In the genomic region with DNA sequence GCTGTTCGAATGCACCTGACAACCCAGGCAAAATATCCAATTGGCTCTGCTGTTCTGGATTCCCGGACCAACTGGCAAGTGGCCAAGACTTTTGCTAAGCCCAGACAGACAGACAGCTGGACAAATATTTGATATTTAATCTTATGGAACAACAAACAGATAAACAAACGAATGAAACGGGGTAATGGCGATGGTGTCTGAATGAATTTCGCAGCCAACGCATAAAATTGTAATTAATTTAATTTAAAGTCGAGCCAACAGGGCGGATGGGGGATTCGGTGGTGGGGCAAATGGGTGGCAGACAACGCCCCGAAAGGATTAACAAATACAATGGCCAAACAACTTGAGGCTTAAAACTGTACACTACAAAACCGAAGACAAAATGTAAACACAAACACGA, we compare ENCODE assay signal across 1 fruit fly cellular context.
TF ChIP-seq lines count a peak whose summit lies in the region.

No protein-coding gene starts in this region.

TF ChIP-seq in whole organism, embryonic, 481 proteins besides CTCF, POLR2A, EP300 and RAD21 (continued from another document):
- no peak for TF ChIP-seq Atf6 (GFP tag; IDR thresholded peaks at IDR 0.05; lab: Robert Waterston, UW)
- TF ChIP-seq CG4820 (GFP tag; optimal IDR thresholded peaks at IDR 0.05; lab: Kevin White, UChicago): no peak
- TF ChIP-seq CG17802 (tag; optimal IDR thresholded peaks at IDR 0.05; lab: Kevin White, UChicago): no peak
- peak; percentile 53 for TF ChIP-seq CG6765 (GFP tag; optimal IDR thresholded peaks at IDR 0.05; lab: Kevin White, UChicago)
- TF ChIP-seq ERR (GFP tag; optimal IDR thresholded peaks at IDR 0.05; lab: Kevin White, UChicago): no peak
- TF ChIP-seq trh (GFP tag; optimal IDR thresholded peaks at IDR 0.05; lab: Kevin White, UChicago): no peak
- TF ChIP-seq Lpt (GFP tag; optimal IDR thresholded peaks at IDR 0.05; lab: Kevin White, UChicago): no peak
- no peak for TF ChIP-seq Max (GFP tag; optimal IDR thresholded peaks at IDR 0.05; lab: Kevin White, UChicago)
- TF ChIP-seq fd64A (GFP tag; optimal IDR thresholded peaks at IDR 0.05; lab: Kevin White, UChicago): peak; percentile 5
- no peak for TF ChIP-seq Drgx (GFP tag; IDR thresholded peaks at IDR 0.05; lab: Robert Waterston, UW)
- TF ChIP-seq HHEX (GFP tag; optimal IDR thresholded peaks at IDR 0.05; lab: Kevin White, UChicago): no peak
- TF ChIP-seq Tbp (GFP tag; optimal IDR thresholded peaks at IDR 0.05; lab: Kevin White, UChicago): no peak
- TF ChIP-seq Six4 (GFP tag; optimal IDR thresholded peaks at IDR 0.05; lab: Kevin White, UChicago): no peak
- TF ChIP-seq CG30431 (GFP tag; optimal IDR thresholded peaks at IDR 0.05; lab: Kevin White, UChicago): no peak
- TF ChIP-seq CkIIα-i1 (GFP tag; IDR thresholded peaks at IDR 0.05; lab: Robert Waterston, UW): no peak
- no peak for TF ChIP-seq Dek (tag; optimal IDR thresholded peaks at IDR 0.05; lab: Kevin White, UChicago)
- no peak for TF ChIP-seq Atf3 (GFP tag; optimal IDR thresholded peaks at IDR 0.05; lab: Kevin White, UChicago)
- TF ChIP-seq Sry-β (GFP tag; optimal IDR thresholded peaks at IDR 0.05; lab: Kevin White, UChicago): no peak
- no peak for TF ChIP-seq CG6254 (GFP tag; optimal IDR thresholded peaks at IDR 0.05; lab: Kevin White, UChicago)
- TF ChIP-seq Eip74EF (GFP tag; optimal IDR thresholded peaks at IDR 0.05; lab: Kevin White, UChicago): no peak
- TF ChIP-seq Hr3 (GFP tag; optimal IDR thresholded peaks at IDR 0.05; lab: Kevin White, UChicago): no peak
- TF ChIP-seq CG14710 (tag; optimal IDR thresholded peaks at IDR 0.05; lab: Kevin White, UChicago): no peak
- no peak for TF ChIP-seq zfh2 (GFP tag; optimal IDR thresholded peaks at IDR 0.05; lab: Kevin White, UChicago)
- TF ChIP-seq bsh (GFP tag; optimal IDR thresholded peaks at IDR 0.05; lab: Kevin White, UChicago): no peak
- peak; percentile 26 for TF ChIP-seq CG15514 (GFP tag; optimal IDR thresholded peaks at IDR 0.05; lab: Kevin White, UChicago)
- no peak for TF ChIP-seq Taf1 (GFP tag; IDR thresholded peaks at IDR 0.05; lab: Robert Waterston, UW)
- peak; percentile 44 for TF ChIP-seq sens (GFP tag; lab: Kevin White, UChicago)
- no peak for TF ChIP-seq kay (GFP tag; optimal IDR thresholded peaks at IDR 0.05; lab: Kevin White, UChicago)
- TF ChIP-seq cato (GFP tag; optimal IDR thresholded peaks at IDR 0.05; lab: Kevin White, UChicago; ENCODE audit: borderline replicate concordance): no peak
- peak; percentile 59 for TF ChIP-seq Elba2 (GFP tag; optimal IDR thresholded peaks at IDR 0.05; lab: Kevin White, UChicago)
- TF ChIP-seq CG12659 (GFP tag; optimal IDR thresholded peaks at IDR 0.05; lab: Kevin White, UChicago): no peak
- no peak for TF ChIP-seq Poxn (GFP tag; IDR thresholded peaks at IDR 0.05; lab: Robert Waterston, UW)
- no peak for TF ChIP-seq B-H1 (GFP tag; IDR thresholded peaks at IDR 0.05; lab: Robert Waterston, UW)
- TF ChIP-seq ftz-f1 (GFP tag; optimal IDR thresholded peaks at IDR 0.05; lab: Kevin White, UChicago): no peak
- no peak for TF ChIP-seq PHDP (tag; optimal IDR thresholded peaks at IDR 0.05; lab: Kevin White, UChicago)
- TF ChIP-seq NfI (GFP tag; optimal IDR thresholded peaks at IDR 0.05; lab: Kevin White, UChicago): no peak
- no peak for TF ChIP-seq salm (tag; optimal IDR thresholded peaks at IDR 0.05; lab: Kevin White, UChicago)
- no peak for TF ChIP-seq sens-2 (GFP tag; IDR thresholded peaks at IDR 0.05; lab: Robert Waterston, UW)
- TF ChIP-seq CG2712 (tag; optimal IDR thresholded peaks at IDR 0.05; lab: Kevin White, UChicago): no peak
- no peak for TF ChIP-seq Sin3A (optimal IDR thresholded peaks at IDR 0.05; lab: Kevin White, UChicago)
- TF ChIP-seq Blimp-1 (GFP tag; optimal IDR thresholded peaks at IDR 0.05; lab: Kevin White, UChicago): no peak
- TF ChIP-seq disco-r (GFP tag; optimal IDR thresholded peaks at IDR 0.05; lab: Kevin White, UChicago): no peak
- TF ChIP-seq CG10431 (GFP tag; optimal IDR thresholded peaks at IDR 0.05; lab: Kevin White, UChicago): no peak
- no peak for TF ChIP-seq Aef1 (GFP tag; IDR thresholded peaks at IDR 0.05; lab: Robert Waterston, UW)
- TF ChIP-seq CG31441 (GFP tag; IDR thresholded peaks at IDR 0.05; lab: Robert Waterston, UW): no peak
- TF ChIP-seq Side (GFP tag; optimal IDR thresholded peaks at IDR 0.05; lab: Kevin White, UChicago): no peak
- TF ChIP-seq cad (GFP tag; optimal IDR thresholded peaks at IDR 0.05; lab: Kevin White, UChicago): no peak
- TF ChIP-seq CG9876 (GFP tag; optimal IDR thresholded peaks at IDR 0.05; lab: Kevin White, UChicago): no peak
- TF ChIP-seq luna (GFP tag; optimal IDR thresholded peaks at IDR 0.05; lab: Kevin White, UChicago): no peak
- no peak for TF ChIP-seq CG8765 (GFP tag; IDR thresholded peaks at IDR 0.05; lab: Robert Waterston, UW)
- no peak for TF ChIP-seq CG8089 (GFP tag; optimal IDR thresholded peaks at IDR 0.05; lab: Kevin White, UChicago)
- peak; percentile 17 for TF ChIP-seq CG10147 (GFP tag; optimal IDR thresholded peaks at IDR 0.05; lab: Kevin White, UChicago)
- TF ChIP-seq bowl (GFP tag; IDR thresholded peaks at IDR 0.05; lab: Robert Waterston, UW): no peak
- peak; percentile 32 for TF ChIP-seq CG15011 (GFP tag; optimal IDR thresholded peaks at IDR 0.05; lab: Kevin White, UChicago)
- no peak for TF ChIP-seq CG13894 (tag; optimal IDR thresholded peaks at IDR 0.05; lab: Kevin White, UChicago)
- no peak for TF ChIP-seq CG1792 (GFP tag; optimal IDR thresholded peaks at IDR 0.05; lab: Kevin White, UChicago)
- no peak for TF ChIP-seq tx (GFP tag; optimal IDR thresholded peaks at IDR 0.05; lab: Kevin White, UChicago)
- no peak for TF ChIP-seq Rfx (GFP tag; IDR thresholded peaks at IDR 0.05; lab: Robert Waterston, UW)
- TF ChIP-seq Vsx1 (GFP tag; optimal IDR thresholded peaks at IDR 0.05; lab: Kevin White, UChicago): no peak
- no peak for TF ChIP-seq CrebB (tag; optimal IDR thresholded peaks at IDR 0.05; lab: Kevin White, UChicago)
- no peak for TF ChIP-seq oc (tag; optimal IDR thresholded peaks at IDR 0.05; lab: Kevin White, UChicago)
- no peak for TF ChIP-seq pan (optimal IDR thresholded peaks at IDR 0.05; lab: Kevin White, UChicago)
- peak in 1 of 2 experiments; percentile 23 for TF ChIP-seq pan (GFP tag; optimal IDR thresholded peaks at IDR 0.05 in 1 of 2, IDR thresholded peaks at IDR 0.05 in 1 of 2)
- no peak for TF ChIP-seq Oaz (GFP tag; IDR thresholded peaks at IDR 0.05; lab: Robert Waterston, UW)
- TF ChIP-seq Dip2 (GFP tag; IDR thresholded peaks at IDR 0.05; lab: Robert Waterston, UW): no peak
- no peak for TF ChIP-seq Asciz (GFP tag; optimal IDR thresholded peaks at IDR 0.05; lab: Kevin White, UChicago)
- TF ChIP-seq Doc2 (GFP tag; IDR thresholded peaks at IDR 0.05; lab: Robert Waterston, UW): no peak
- no peak for TF ChIP-seq jumu (GFP tag; optimal IDR thresholded peaks at IDR 0.05; lab: Kevin White, UChicago)
- no peak for TF ChIP-seq CG12299 (tag; optimal IDR thresholded peaks at IDR 0.05; lab: Kevin White, UChicago)
- TF ChIP-seq CG11085 (GFP tag; IDR thresholded peaks at IDR 0.05; lab: Robert Waterston, UW): 0 out of 2 replicates have a peak, but pooled peaks have one; percentile 17
- TF ChIP-seq H2.0 (GFP tag; IDR thresholded peaks at IDR 0.05; lab: Robert Waterston, UW): no peak
- no peak for TF ChIP-seq pita (GFP tag; optimal IDR thresholded peaks at IDR 0.05; lab: Kevin White, UChicago)
- TF ChIP-seq grau (tag; optimal IDR thresholded peaks at IDR 0.05; lab: Kevin White, UChicago): no peak
- no peak for TF ChIP-seq CG15479 (GFP tag; optimal IDR thresholded peaks at IDR 0.05; lab: Kevin White, UChicago)
- no peak for TF ChIP-seq CG10654 (GFP tag; optimal IDR thresholded peaks at IDR 0.05; lab: Kevin White, UChicago)
- TF ChIP-seq CG4707 (GFP tag; optimal IDR thresholded peaks at IDR 0.05; lab: Kevin White, UChicago): no peak
- no peak for TF ChIP-seq CG17361 (GFP tag; IDR thresholded peaks at IDR 0.05; lab: Robert Waterston, UW)
- no peak for TF ChIP-seq CG33213 (GFP tag; optimal IDR thresholded peaks at IDR 0.05; lab: Kevin White, UChicago)
- TF ChIP-seq Med (GFP tag; lab: Kevin White, UChicago): peak; percentile 27
- no peak for TF ChIP-seq CG7372 (GFP tag; IDR thresholded peaks at IDR 0.05; lab: Robert Waterston, UW)
- TF ChIP-seq BtbVII (GFP tag; optimal IDR thresholded peaks at IDR 0.05; lab: Kevin White, UChicago): peak; percentile 55
- no peak for TF ChIP-seq Ptx1 (GFP tag; IDR thresholded peaks at IDR 0.05; lab: Robert Waterston, UW)
- no peak for TF ChIP-seq tio (GFP tag; optimal IDR thresholded peaks at IDR 0.05; lab: Kevin White, UChicago)
- TF ChIP-seq CG1603 (tag; optimal IDR thresholded peaks at IDR 0.05; lab: Kevin White, UChicago): no peak
- TF ChIP-seq CG2120 (GFP tag; optimal IDR thresholded peaks at IDR 0.05; lab: Kevin White, UChicago): no peak
- TF ChIP-seq onecut (GFP tag; IDR thresholded peaks at IDR 0.05; lab: Robert Waterston, UW): no peak
- no peak for TF ChIP-seq CG4730 (GFP tag; IDR thresholded peaks at IDR 0.05; lab: Robert Waterston, UW)
- no peak for TF ChIP-seq E2f2 (GFP tag; IDR thresholded peaks at IDR 0.05; lab: Robert Waterston, UW)
- TF ChIP-seq Doc3 (GFP tag; IDR thresholded peaks at IDR 0.05; lab: Robert Waterston, UW; ENCODE audit: partially characterized antibody): no peak
- TF ChIP-seq croc (GFP tag; conservative IDR thresholded peaks at IDR 0.05; lab: Robert Waterston, UW): no peak
- TF ChIP-seq CG31388 (GFP tag; optimal IDR thresholded peaks at IDR 0.05; lab: Kevin White, UChicago): no peak
- TF ChIP-seq Meics (GFP tag; optimal IDR thresholded peaks at IDR 0.05; lab: Kevin White, UChicago): peak; percentile 3
- TF ChIP-seq lbe (GFP tag; optimal IDR thresholded peaks at IDR 0.05; lab: Kevin White, UChicago): no peak
- TF ChIP-seq Hey (tag; optimal IDR thresholded peaks at IDR 0.05; lab: Kevin White, UChicago): no peak
- TF ChIP-seq Dad (GFP tag; optimal IDR thresholded peaks at IDR 0.05; lab: Kevin White, UChicago): no peak
- TF ChIP-seq CG13296 (GFP tag; optimal IDR thresholded peaks at IDR 0.05; lab: Kevin White, UChicago): peak; percentile 9
- TF ChIP-seq slou (GFP tag; optimal IDR thresholded peaks at IDR 0.05; lab: Kevin White, UChicago): no peak
- TF ChIP-seq CG16779 (GFP tag; IDR thresholded peaks at IDR 0.05; lab: Robert Waterston, UW): no peak
- peak; percentile 30 for TF ChIP-seq CG2678 (tag; optimal IDR thresholded peaks at IDR 0.05; lab: Kevin White, UChicago)
- no peak for TF ChIP-seq CG7963 (GFP tag; IDR thresholded peaks at IDR 0.05; lab: Robert Waterston, UW; ENCODE audit: partially characterized antibody)
- TF ChIP-seq CG18599 (GFP tag; optimal IDR thresholded peaks at IDR 0.05; lab: Kevin White, UChicago): peak; percentile 31
- TF ChIP-seq Fer1 (GFP tag; optimal IDR thresholded peaks at IDR 0.05; lab: Kevin White, UChicago): peak; percentile 27
- peak; percentile 49 for TF ChIP-seq lab (GFP tag; optimal IDR thresholded peaks at IDR 0.05; lab: Kevin White, UChicago)
- TF ChIP-seq Mes4 (GFP tag; optimal IDR thresholded peaks at IDR 0.05; lab: Kevin White, UChicago): no peak
- no peak for TF ChIP-seq chm (GFP tag; IDR thresholded peaks at IDR 0.05; lab: Robert Waterston, UW)
- TF ChIP-seq Ssrp (tag; optimal IDR thresholded peaks at IDR 0.05; lab: Kevin White, UChicago): no peak
- TF ChIP-seq ro (GFP tag; IDR thresholded peaks at IDR 0.05; lab: Robert Waterston, UW): no peak
- no peak for TF ChIP-seq nmo (GFP tag; optimal IDR thresholded peaks at IDR 0.05; lab: Kevin White, UChicago)
- no peak for TF ChIP-seq Camta (GFP tag; optimal IDR thresholded peaks at IDR 0.05; lab: Kevin White, UChicago)
- TF ChIP-seq CG1233 (GFP tag; optimal IDR thresholded peaks at IDR 0.05; lab: Kevin White, UChicago): peak; percentile 13
- TF ChIP-seq Deaf1 (tag; optimal IDR thresholded peaks at IDR 0.05; lab: Kevin White, UChicago): no peak
- TF ChIP-seq nerfin-2 (GFP tag; IDR thresholded peaks at IDR 0.05; lab: Robert Waterston, UW; ENCODE audit: partially characterized antibody): no peak
- no peak for TF ChIP-seq ash1 (GFP tag; optimal IDR thresholded peaks at IDR 0.05; lab: Kevin White, UChicago)
- TF ChIP-seq grn (GFP tag; optimal IDR thresholded peaks at IDR 0.05; lab: Kevin White, UChicago): no peak
- no peak for TF ChIP-seq CG3065 (GFP tag; optimal IDR thresholded peaks at IDR 0.05; lab: Kevin White, UChicago)
- TF ChIP-seq gem (tag; optimal IDR thresholded peaks at IDR 0.05; lab: Kevin White, UChicago): no peak
- no peak for TF ChIP-seq ATbp (GFP tag; optimal IDR thresholded peaks at IDR 0.05; lab: Kevin White, UChicago)
- no peak for TF ChIP-seq CG7839 (tag; optimal IDR thresholded peaks at IDR 0.05; lab: Kevin White, UChicago)
- no peak for TF ChIP-seq abd-A (tag; optimal IDR thresholded peaks at IDR 0.05; lab: Kevin White, UChicago)
